Fruit fly (Drosophila melanogaster) whole organism: ENCODE measurements around the gene CG13640.

Experiments
- CG8478 ChIP-seq: fragments of >200 bp; optimal IDR thresholded peaks from 2 replicates; lab custom pipeline; 2018; ENCODE audit warnings: inconsistent platforms
- Dll ChIP-seq: fragments of >200 bp; optimal IDR thresholded peaks from 2 replicates; lab custom pipeline; 2017
- EcR ChIP-seq, 2 experiments: fragments of >200 bp; optimal IDR thresholded peaks; 2 replicates each; lab custom pipeline; 2017; ENCODE audit warnings: missing biosample characterization in 2 of 2, missing genetic modification characterization in 2 of 2, missing genetic modification reagents in 2 of 2
- pan ChIP-seq: fragments of >200 bp; optimal IDR thresholded peaks from 2 replicates; lab custom pipeline; 2017
- psq ChIP-seq: fragments of >200 bp; optimal IDR thresholded peaks from 2 replicates; lab custom pipeline; 2017
- usp ChIP-seq: fragments of >200 bp; optimal IDR thresholded peaks from 2 replicates; lab custom pipeline; 2017; ENCODE audit warnings: missing biosample characterization, missing genetic modification characterization, mixed read lengths

DNA sequence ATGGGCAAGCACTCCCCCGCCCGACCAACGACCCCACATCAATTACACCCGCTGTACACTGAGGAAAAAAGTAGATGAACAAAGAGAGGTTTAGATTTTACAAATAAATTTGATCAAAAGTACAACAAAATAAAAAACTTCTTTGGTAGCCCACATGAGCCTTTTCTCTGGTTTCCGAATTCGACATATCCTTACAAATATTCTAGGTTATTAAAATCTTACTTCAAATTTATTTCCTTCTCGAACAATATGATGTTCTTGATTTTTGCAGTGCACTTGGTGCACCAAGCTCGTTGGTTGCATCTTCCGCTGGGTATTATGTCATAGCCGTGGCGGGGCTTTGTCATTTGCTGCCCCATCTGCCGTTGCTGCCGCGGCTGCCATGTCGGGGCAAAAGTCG lies 44.7 kb upstream of the CG13640 start:
- TF ChIP-seq EcR (GFP tag; optimal IDR thresholded peaks at IDR 0.05; lab: Kevin White, UChicago) = no peak
- no peak for TF ChIP-seq usp (GFP tag; lab: Kevin White, UChicago)
- TF ChIP-seq psq (lab: Kevin White, UChicago) = no peak
- no peak for TF ChIP-seq CG8478 (lab: Kevin White, UChicago)
- no peak for TF ChIP-seq Dll (lab: Kevin White, UChicago)
- no peak for TF ChIP-seq pan
